Fruit fly (Drosophila melanogaster): Measurements from ENCODE around the gene mRRF1.

Gene mRRF1

DNA sequence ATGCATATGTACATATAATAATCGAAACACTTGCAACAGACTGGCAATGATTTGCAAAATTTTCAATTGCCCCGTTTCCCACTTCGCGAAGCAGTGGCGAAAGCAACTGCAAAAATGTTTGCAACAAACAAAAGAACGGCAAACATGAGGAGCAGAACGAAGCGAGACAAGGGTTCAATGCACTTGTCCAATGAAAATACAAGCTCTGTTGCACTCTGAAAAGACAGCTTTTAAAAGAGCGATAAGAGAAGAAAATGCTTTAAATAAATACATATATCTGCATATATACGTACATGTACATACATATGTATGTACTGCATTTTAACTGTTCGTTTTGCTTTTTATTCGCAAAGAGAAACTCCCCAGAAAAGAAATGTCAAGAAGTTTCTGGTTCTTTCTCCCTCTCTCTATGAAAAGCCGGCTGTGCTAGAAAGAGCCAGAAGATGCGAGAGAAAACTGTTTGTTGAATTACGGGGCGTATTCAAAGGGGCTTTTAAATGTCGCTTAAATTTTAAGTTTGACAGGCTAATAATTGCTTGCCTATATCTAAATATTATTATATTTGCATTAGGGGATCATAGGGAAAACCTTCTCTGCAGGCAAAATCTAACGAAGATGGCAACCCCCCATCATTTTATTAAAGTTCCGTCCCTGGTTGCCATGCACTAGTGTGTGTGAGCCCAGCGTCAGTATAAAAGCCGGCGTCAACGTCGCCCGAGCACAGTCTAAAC is 19.4 kb downstream of the mRRF1 start, which contains the start of gene Hsp27:
Hsp27 (plus strand) TSS at position 719 of the 731 bp plus-strand sequence.
- peak; percentile 100 for TF ChIP-seq Sp1 (GFP tag; optimal IDR thresholded peaks at IDR 0.05)
- peak; percentile 100 for TF ChIP-seq rgr (GFP tag; optimal IDR thresholded peaks at IDR 0.05)
- peak; percentile 100 for TF ChIP-seq br (GFP tag; optimal IDR thresholded peaks at IDR 0.05)
- peak; percentile 100 for TF ChIP-seq psq (GFP tag; optimal IDR thresholded peaks at IDR 0.05)
- no peak for TF ChIP-seq Myc (optimal IDR thresholded peaks at IDR 0.05)
- TF ChIP-seq Hnf4 (GFP tag; optimal IDR thresholded peaks at IDR 0.05) = peak; percentile 99
- peak; percentile 96 for TF ChIP-seq GATAd (GFP tag; optimal IDR thresholded peaks at IDR 0.05)
- TF ChIP-seq Hr83 (GFP tag; optimal IDR thresholded peaks at IDR 0.05; ENCODE audit: poor library complexity, severe bottlenecking) = peak; percentile 99
- TF ChIP-seq Dfd (GFP tag; optimal IDR thresholded peaks at IDR 0.05) = no peak
- peak; percentile 100 for TF ChIP-seq dmrt93B (GFP tag; optimal IDR thresholded peaks at IDR 0.05)
- TF ChIP-seq lola (GFP tag; optimal IDR thresholded peaks at IDR 0.05) = no peak
- no peak for TF ChIP-seq Abd-B (GFP tag; optimal IDR thresholded peaks at IDR 0.05)
- peak; percentile 93 for TF ChIP-seq Mio (GFP tag; optimal IDR thresholded peaks at IDR 0.05)
- TF ChIP-seq Hr78 (GFP tag; optimal IDR thresholded peaks at IDR 0.05) = no peak
- no peak for TF ChIP-seq Dif (GFP tag; optimal IDR thresholded peaks at IDR 0.05; ENCODE audit: partially characterized antibody)
- peak; percentile 99 for TF ChIP-seq Rel (GFP tag; optimal IDR thresholded peaks at IDR 0.05)
- TF ChIP-seq Rel (tag; optimal IDR thresholded peaks at IDR 0.05) = peak; percentile 94
- peak; percentile 96 for TF ChIP-seq tai (GFP tag; optimal IDR thresholded peaks at IDR 0.05)
- TF ChIP-seq ey (GFP tag; optimal IDR thresholded peaks at IDR 0.05) = peak; percentile 99
- peak; percentile 98 for TF ChIP-seq brk (GFP tag; optimal IDR thresholded peaks at IDR 0.05)
- no peak for TF ChIP-seq usp (GFP tag; optimal IDR thresholded peaks at IDR 0.05)
- TF ChIP-seq dsf (GFP tag; optimal IDR thresholded peaks at IDR 0.05; ENCODE audit: borderline replicate concordance) = peak; percentile 96
- peak; percentile 100 for TF ChIP-seq HLH106 (tag; optimal IDR thresholded peaks at IDR 0.05)
- TF ChIP-seq Vsx2 (GFP tag; optimal IDR thresholded peaks at IDR 0.05; ENCODE audit: partially characterized antibody) = no peak
- peak; percentile 100 for TF ChIP-seq OdsH (GFP tag; optimal IDR thresholded peaks at IDR 0.05)
- TF ChIP-seq sage (GFP tag; optimal IDR thresholded peaks at IDR 0.05) = peak; percentile 99
- TF ChIP-seq CG32264 (GFP tag; optimal IDR thresholded peaks at IDR 0.05) = peak; percentile 99
- peak; percentile 98 for TF ChIP-seq CG9705 (GFP tag; optimal IDR thresholded peaks at IDR 0.05)
- peak; percentile 78 for TF ChIP-seq jim (GFP tag; optimal IDR thresholded peaks at IDR 0.05)
- TF ChIP-seq N (GFP tag; optimal IDR thresholded peaks at IDR 0.05) = no peak
- TF ChIP-seq fru (GFP tag; optimal IDR thresholded peaks at IDR 0.05) = peak; percentile 100
- TF ChIP-seq pan (optimal IDR thresholded peaks at IDR 0.05) = no peak
- TF ChIP-seq woc (GFP tag; optimal IDR thresholded peaks at IDR 0.05) = peak; percentile 100
- TF ChIP-seq dl (GFP tag; optimal IDR thresholded peaks at IDR 0.05; ENCODE audit: insufficient read depth in 1 of 2, partially characterized antibody in 2 of 2) = no peak
- peak; percentile 97 to 100 for TF ChIP-seq foxo (GFP tag; optimal IDR thresholded peaks at IDR 0.05)
- TF ChIP-seq sv (GFP tag; optimal IDR thresholded peaks at IDR 0.05) = peak; percentile 96
- TF ChIP-seq Jra (GFP tag; optimal IDR thresholded peaks at IDR 0.05) = peak; percentile 98
- TF ChIP-seq h (GFP tag; optimal IDR thresholded peaks at IDR 0.05) = peak; percentile 100
- no peak for TF ChIP-seq CrebA (GFP tag; optimal IDR thresholded peaks at IDR 0.05; ENCODE audit: borderline replicate concordance)

- TF ChIP-seq psq (GFP tag; optimal IDR thresholded peaks at IDR 0.05) = peak; percentile 54
- no peak for TF ChIP-seq dsf (GFP tag; optimal IDR thresholded peaks at IDR 0.05; ENCODE audit: borderline replicate concordance)
- no peak for TF ChIP-seq Jra (GFP tag; optimal IDR thresholded peaks at IDR 0.05)
Observed at dm6 chr3L:9384445-9385079, 20.4 kb downstream of the mRRF1 start.

Measured in whole organism, wandering third instar larva.